Worm (Caenorhabditis elegans): ENCODE data around the gene laf-1.

laf-1 gene

DNA sequence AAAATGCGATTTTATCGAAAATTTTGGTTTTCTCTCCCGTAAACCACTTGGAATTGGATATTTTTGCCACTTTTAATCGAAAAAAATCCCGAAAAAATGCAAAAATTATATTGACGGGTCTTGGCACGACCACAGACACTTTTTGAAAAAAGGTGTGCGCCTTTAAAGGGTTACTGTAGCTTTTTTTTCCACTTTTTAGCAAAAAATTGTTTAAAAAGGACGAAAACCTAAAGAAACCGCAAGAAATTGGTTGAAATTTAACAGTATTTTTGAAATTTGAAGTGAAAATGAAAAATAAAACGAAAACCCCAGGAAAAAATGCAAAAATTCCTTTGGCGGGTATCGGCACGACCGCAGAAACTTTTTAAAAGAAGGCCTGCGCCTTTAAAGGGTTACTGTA, 3.0 kb upstream of the laf-1 start:
- TF ChIP-seq ztf-11 (tag; optimal IDR thresholded peaks at IDR 0.05): no peak
- TF ChIP-seq mls-2 (tag; optimal IDR thresholded peaks at IDR 0.05): no peak
- TF ChIP-seq flh-1 (GFP tag; optimal IDR thresholded peaks at IDR 0.05): no peak
- no peak for TF ChIP-seq cnd-1 (tag; optimal IDR thresholded peaks at IDR 0.05)
- no peak for TF ChIP-seq nhr-76 (tag; optimal IDR thresholded peaks at IDR 0.05)
- no peak for TF ChIP-seq ceh-39 (tag; optimal IDR thresholded peaks at IDR 0.05)
- no peak for TF ChIP-seq lin-32 (GFP tag; optimal IDR thresholded peaks at IDR 0.05)
- TF ChIP-seq elt-3 (tag; optimal IDR thresholded peaks at IDR 0.05): no peak
- TF ChIP-seq blmp-1 (tag; optimal IDR thresholded peaks at IDR 0.05): no peak
- TF ChIP-seq zip-8 (tag; optimal IDR thresholded peaks at IDR 0.05): no peak
- no peak for TF ChIP-seq nhr-2 (tag; optimal IDR thresholded peaks at IDR 0.05)
- no peak for TF ChIP-seq bed-3 (GFP tag; optimal IDR thresholded peaks at IDR 0.05)
- TF ChIP-seq unc-39 (tag; optimal IDR thresholded peaks at IDR 0.05): no peak
- no peak for TF ChIP-seq nhr-12 (tag; optimal IDR thresholded peaks at IDR 0.05)
- no peak for TF ChIP-seq ham-2 (GFP tag; optimal IDR thresholded peaks at IDR 0.05)
- no peak for TF ChIP-seq M03D4.4 (tag; optimal IDR thresholded peaks at IDR 0.05)
- no peak for TF ChIP-seq mep-1 (tag; optimal IDR thresholded peaks at IDR 0.05)
- TF ChIP-seq snpc-4 (tag; optimal IDR thresholded peaks at IDR 0.05): no peak
- TF ChIP-seq elt-1 (tag; optimal IDR thresholded peaks at IDR 0.05; ENCODE audit: borderline replicate concordance, insufficient read depth): no peak
- TF ChIP-seq unc-120 (tag; optimal IDR thresholded peaks at IDR 0.05; ENCODE audit: poor library complexity, severe bottlenecking): no peak

DNA sequence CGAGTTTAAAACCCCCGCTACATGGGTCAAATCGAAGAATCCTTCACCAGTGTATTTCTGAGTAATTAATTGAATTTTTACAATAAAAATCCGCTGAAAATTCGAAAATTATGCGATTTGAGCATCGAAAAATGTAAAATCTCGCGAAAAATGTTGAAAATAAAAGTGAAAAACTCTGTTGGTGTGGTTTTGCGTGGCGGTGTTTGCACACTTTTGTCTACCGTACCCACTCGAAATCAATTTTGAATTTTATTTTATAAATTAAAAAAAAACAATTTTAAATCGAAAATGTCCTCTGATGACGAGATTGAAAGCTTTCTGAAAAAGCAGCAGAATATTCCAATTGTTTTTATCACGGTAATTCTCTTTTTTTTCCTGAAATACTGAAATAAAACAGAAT, 1.9 kb upstream of the laf-1 start, which contains the start of gene Y71H2AM.6:
Y71H2AM.6 (plus strand) TSS at position 264 of the 400 bp plus-strand sequence.
- TF ChIP-seq lin-32 (GFP tag; optimal IDR thresholded peaks at IDR 0.05): no peak
- peak; percentile 21 for TF ChIP-seq nhr-237 (tag; optimal IDR thresholded peaks at IDR 0.05)
- peak; percentile 79 for TF ChIP-seq ces-1 (GFP tag; optimal IDR thresholded peaks at IDR 0.05)
- peak; percentile 98 for TF ChIP-seq lsy-2 (tag; optimal IDR thresholded peaks at IDR 0.05)

DNA sequence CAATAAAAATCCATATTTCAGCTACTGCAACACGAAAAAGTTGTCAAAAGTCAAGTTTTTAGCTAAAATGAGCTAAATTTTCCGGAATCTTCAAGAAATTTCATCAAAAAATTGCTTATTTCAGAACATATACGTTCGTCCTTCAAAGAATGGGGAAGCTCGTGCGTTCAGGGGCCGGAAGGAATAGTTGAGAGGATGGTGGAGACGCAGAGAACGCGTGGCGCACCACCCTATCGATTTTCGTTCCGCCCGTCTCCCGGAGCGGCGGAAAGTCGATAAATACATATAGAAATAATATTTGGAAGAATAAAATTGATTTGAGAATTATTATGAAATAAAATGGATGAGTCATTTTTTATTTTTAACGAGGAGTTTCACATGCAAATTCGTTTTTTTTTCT, 1.4 kb upstream of the laf-1 start:
- no peak for TF ChIP-seq sem-2 (GFP tag; optimal IDR thresholded peaks at IDR 0.05)
- TF ChIP-seq ces-1 (GFP tag; optimal IDR thresholded peaks at IDR 0.05): peak; percentile 17

DNA sequence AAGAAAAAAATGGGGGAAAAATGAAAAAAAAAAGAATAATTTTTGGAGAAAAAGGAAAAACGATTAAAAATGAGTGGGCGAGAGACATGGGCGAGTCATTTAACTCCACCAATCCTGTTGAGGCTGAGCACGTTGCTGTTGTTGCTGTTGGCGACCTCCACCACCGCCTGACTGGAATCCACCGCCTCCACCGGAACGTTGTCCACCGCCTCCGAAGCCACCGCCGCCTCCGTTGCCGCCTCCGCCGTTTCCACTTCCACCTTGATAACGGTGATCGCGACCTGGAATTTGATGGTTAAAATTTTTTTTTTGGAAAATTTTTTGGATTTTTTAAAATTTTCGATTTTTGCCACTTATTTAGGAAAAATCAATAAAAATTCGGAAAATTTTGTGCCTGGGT, 8.1 kb downstream of the laf-1 start:
- no peak for TF ChIP-seq ceh-43 (GFP tag; optimal IDR thresholded peaks at IDR 0.05)

DNA sequence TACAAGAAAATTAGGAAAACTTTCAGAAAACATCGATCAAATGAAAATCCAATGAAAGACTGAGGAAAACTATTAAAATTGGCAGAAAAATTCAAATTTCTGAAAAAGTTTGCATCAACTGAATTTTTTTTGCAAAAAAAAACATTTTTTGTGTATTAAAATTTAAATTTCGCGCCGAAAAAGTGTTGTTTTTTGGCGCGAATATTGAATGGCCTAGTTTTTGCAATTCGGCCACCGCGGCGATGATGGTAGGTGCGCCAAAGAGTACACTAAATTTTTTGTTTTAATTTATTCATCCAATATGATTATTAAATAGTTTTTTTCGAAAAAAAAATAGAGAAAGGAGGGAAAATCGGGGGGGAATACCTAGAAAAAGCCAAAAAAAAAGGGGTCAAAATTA, 9.8 kb downstream of the laf-1 start:
- TF ChIP-seq unc-62 (GFP tag; optimal IDR thresholded peaks at IDR 0.05) (no peak), flh-1 (GFP tag; optimal IDR thresholded peaks at IDR 0.05) (no peak), M03D4.4 (tag; optimal IDR thresholded peaks at IDR 0.05) (no peak), mls-2 (tag; optimal IDR thresholded peaks at IDR 0.05) (no peak), unc-39 (tag; optimal IDR thresholded peaks at IDR 0.05) (no peak), elt-1 (tag; optimal IDR thresholded peaks at IDR 0.05; ENCODE audit: borderline replicate concordance, insufficient read depth) (no peak), cnd-1 (tag; optimal IDR thresholded peaks at IDR 0.05) (no peak), ceh-43 (GFP tag; optimal IDR thresholded peaks at IDR 0.05) (no peak), nhr-12 (tag; optimal IDR thresholded peaks at IDR 0.05) (no peak), lsy-2 (tag; optimal IDR thresholded peaks at IDR 0.05) (no peak), nhr-2 (tag; optimal IDR thresholded peaks at IDR 0.05) (no peak), bed-3 (GFP tag; optimal IDR thresholded peaks at IDR 0.05) (no peak), snpc-4 (tag; optimal IDR thresholded peaks at IDR 0.05) (no peak), nhr-28 (tag; optimal IDR thresholded peaks at IDR 0.05) (no peak), drap-1 (GFP tag; optimal IDR thresholded peaks at IDR 0.05) (no peak)

DNA sequence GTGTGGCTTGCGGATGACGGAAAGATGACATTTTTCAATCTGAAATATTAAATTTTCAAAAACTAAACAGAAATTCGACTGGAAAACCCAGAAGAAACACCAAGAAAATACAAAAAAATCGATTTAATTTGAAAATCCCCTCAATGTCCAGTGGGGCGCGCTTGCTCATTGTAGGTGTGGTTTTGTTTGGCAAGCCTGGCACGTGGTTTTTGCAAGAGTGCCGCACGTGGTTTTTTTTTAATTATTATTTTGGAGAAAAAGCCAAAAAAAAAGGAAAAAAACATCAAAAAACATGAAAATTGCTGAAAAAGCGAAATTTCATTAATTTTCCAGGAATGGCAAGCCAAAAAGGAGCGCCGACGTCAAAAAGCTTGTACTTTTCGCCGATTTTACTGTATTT, 10.2 kb downstream of the laf-1 start, which contains the start of gene swsn-3:
swsn-3 (minus strand) TSS at position 45 of the 400 bp plus-strand sequence.
- TF ChIP-seq hlh-1 (tag; optimal IDR thresholded peaks at IDR 0.05) (peak; percentile 78), elt-1 (tag; optimal IDR thresholded peaks at IDR 0.05; ENCODE audit: borderline replicate concordance, insufficient read depth) (peak; percentile 22), blmp-1 (tag; optimal IDR thresholded peaks at IDR 0.05) (peak; percentile 9), mab-5 (tag; optimal IDR thresholded peaks at IDR 0.05) (peak; percentile 80), lsy-2 (tag; optimal IDR thresholded peaks at IDR 0.05) (peak; percentile 84), nhr-28 (tag; optimal IDR thresholded peaks at IDR 0.05) (peak; percentile 39), mls-2 (tag; optimal IDR thresholded peaks at IDR 0.05) (peak; percentile 93), drap-1 (GFP tag; optimal IDR thresholded peaks at IDR 0.05) (peak; percentile 76), flh-1 (GFP tag; optimal IDR thresholded peaks at IDR 0.05) (peak; percentile 61), zip-8 (tag; optimal IDR thresholded peaks at IDR 0.05) (no peak), unc-62 (GFP tag; optimal IDR thresholded peaks at IDR 0.05) (peak; percentile 46), unc-120 (tag; optimal IDR thresholded peaks at IDR 0.05; ENCODE audit: poor library complexity, severe bottlenecking) (peak; percentile 88), ham-2 (GFP tag; optimal IDR thresholded peaks at IDR 0.05) (peak; percentile 63), M03D4.4 (tag; optimal IDR thresholded peaks at IDR 0.05) (peak; percentile 89), cnd-1 (tag; optimal IDR thresholded peaks at IDR 0.05) (peak; percentile 59), ceh-43 (GFP tag; optimal IDR thresholded peaks at IDR 0.05) (peak; percentile 95), bed-3 (GFP tag; optimal IDR thresholded peaks at IDR 0.05) (peak; percentile 68), lin-13 (tag; optimal IDR thresholded peaks at IDR 0.05) (peak; percentile 90), nhr-2 (tag; optimal IDR thresholded peaks at IDR 0.05) (peak; percentile 36), sem-2 (GFP tag; optimal IDR thresholded peaks at IDR 0.05) (peak; percentile 58), ces-1 (GFP tag; optimal IDR thresholded peaks at IDR 0.05) (peak; percentile 88), ztf-11 (tag; optimal IDR thresholded peaks at IDR 0.05) (peak; percentile 88), ceh-39 (tag; optimal IDR thresholded peaks at IDR 0.05) (peak; percentile 90), elt-3 (tag; optimal IDR thresholded peaks at IDR 0.05) (peak; percentile 38), snpc-4 (tag; optimal IDR thresholded peaks at IDR 0.05) (no peak), unc-39 (tag; optimal IDR thresholded peaks at IDR 0.05) (peak; percentile 64), mep-1 (tag; optimal IDR thresholded peaks at IDR 0.05) (peak; percentile 93), nhr-76 (tag; optimal IDR thresholded peaks at IDR 0.05) (peak; percentile 56), tbx-8 (GFP tag; optimal IDR thresholded peaks at IDR 0.05) (peak; percentile 79), nhr-12 (tag; optimal IDR thresholded peaks at IDR 0.05) (peak; percentile 60), sptf-1 (tag; optimal IDR thresholded peaks at IDR 0.05) (peak; percentile 92), ceh-83 (GFP tag; optimal IDR thresholded peaks at IDR 0.05) (peak; percentile 88), lin-32 (GFP tag; optimal IDR thresholded peaks at IDR 0.05) (no peak), nhr-237 (tag; optimal IDR thresholded peaks at IDR 0.05) (peak; percentile 94)
